Fruit fly (Drosophila melanogaster) S2 (cell line): ENCODE results near the gene CG42727.

ENCODE experiments used
- CG8478 ChIP-seq: fragments of >200 bp; optimal IDR thresholded peaks from 2 replicates; lab custom pipeline; 2018
- CTCF ChIP-seq, 2 experiments: fragments of >200 bp; optimal IDR thresholded peaks; 2 replicates each; lab custom pipeline; 2018

dm6 chr3R:15319912-15320746 is 27.7 kb upstream of the CG42727 start, which contains the start of the genes CG6276 and CG44040:
- TF ChIP-seq CG8478 (no peak), CTCF (optimal IDR thresholded peaks at IDR 0.05; lab: Kevin White, UChicago) (no peak)
